Worm (Caenorhabditis elegans): ENCODE results near the gene T05C12.9.

Gene T05C12.9

ce11 chrII:8223422-8223821, 30.4 kb upstream of the T05C12.9 start:
- peak; percentile 33; the same call in 1 of the 2 replicates for TF ChIP-seq aptf-3 (GFP tag; IDR thresholded peaks at IDR 0.05)
- no peak for TF ChIP-seq aptf-2 (GFP tag; conservative IDR thresholded peaks at IDR 0.05)

- no peak for TF ChIP-seq F55B11.4 (tag; optimal IDR thresholded peaks at IDR 0.05; ENCODE audit: borderline replicate concordance, insufficient read depth)
- TF ChIP-seq mcd-1 (GFP tag; IDR thresholded peaks at IDR 0.05), result no peak
- TF ChIP-seq die-1 (tag; optimal IDR thresholded peaks at IDR 0.05), result no peak
- no peak for TF ChIP-seq nhr-80 (tag; optimal IDR thresholded peaks at IDR 0.05)
- TF ChIP-seq ceh-58 (GFP tag; IDR thresholded peaks at IDR 0.05), result no peak
- no peak for TF ChIP-seq T07F8.4 (tag; optimal IDR thresholded peaks at IDR 0.05)
- TF ChIP-seq Y79H2A.3 (GFP tag; conservative IDR thresholded peaks at IDR 0.05), result no peak
- TF ChIP-seq cebp-1 (GFP tag; IDR thresholded peaks at IDR 0.05), result no peak
- TF ChIP-seq cebp-1 (tag; optimal IDR thresholded peaks at IDR 0.05), result peak; percentile 4
- TF ChIP-seq F57A8.1 (GFP tag; optimal IDR thresholded peaks at IDR 0.05), result no peak
- no peak for TF ChIP-seq ztf-25 (GFP tag; IDR thresholded peaks at IDR 0.05)
- TF ChIP-seq unc-130 (GFP tag; optimal IDR thresholded peaks at IDR 0.05), result no peak
- TF ChIP-seq F37B4.10 (GFP tag; IDR thresholded peaks at IDR 0.05), result no peak
- TF ChIP-seq aptf-3 (GFP tag; IDR thresholded peaks at IDR 0.05), result no peak
- peak; percentile 43 for TF ChIP-seq lin-54 (GFP tag; optimal IDR thresholded peaks at IDR 0.05)
- no peak for TF ChIP-seq madf-10 (tag; optimal IDR thresholded peaks at IDR 0.05)
- no peak for TF ChIP-seq ztf-3 (GFP tag; optimal IDR thresholded peaks at IDR 0.05)
- TF ChIP-seq xnd-1 (tag; optimal IDR thresholded peaks at IDR 0.05), result peak; percentile 79
- TF ChIP-seq bed-2 (GFP tag; IDR thresholded peaks at IDR 0.05), result no peak
- peak; percentile 83 for TF ChIP-seq madf-8 (GFP tag; conservative IDR thresholded peaks at IDR 0.05)
- TF ChIP-seq hmg-1.2 (GFP tag; IDR thresholded peaks at IDR 0.05), result peak; percentile 7; the same call in 1 of the 2 replicates
- TF ChIP-seq ceh-79 (tag; optimal IDR thresholded peaks at IDR 0.05), result no peak
- TF ChIP-seq B0261.1 (tag; optimal IDR thresholded peaks at IDR 0.05), result no peak
- peak; percentile 42 for TF ChIP-seq hrde-1 (tag; optimal IDR thresholded peaks at IDR 0.05; ENCODE audit: borderline replicate concordance)
- 0 out of 2 replicates have a peak, but pooled peaks have one; percentile 4 for TF ChIP-seq Y95B8A.8 (GFP tag; IDR thresholded peaks at IDR 0.05)
- no peak for TF ChIP-seq lin-35 (GFP tag; optimal IDR thresholded peaks at IDR 0.05)
- no peak for TF ChIP-seq T26A5.8 (tag; optimal IDR thresholded peaks at IDR 0.05)
- no peak for TF ChIP-seq mxl-1 (tag; optimal IDR thresholded peaks at IDR 0.05)
- no peak for TF ChIP-seq hlh-12 (tag; optimal IDR thresholded peaks at IDR 0.05)
- TF ChIP-seq zim-3 (tag; optimal IDR thresholded peaks at IDR 0.05), result no peak
- TF ChIP-seq snpc-1.1 (tag; optimal IDR thresholded peaks at IDR 0.05; ENCODE audit: insufficient read depth), result no peak
- TF ChIP-seq tbx-9 (tag; optimal IDR thresholded peaks at IDR 0.05; ENCODE audit: borderline replicate concordance), result no peak
- TF ChIP-seq F49E8.2 (tag; optimal IDR thresholded peaks at IDR 0.05; ENCODE audit: insufficient read depth), result no peak
- no peak for TF ChIP-seq nfyb-1 (GFP tag; IDR thresholded peaks at IDR 0.05)
- no peak for TF ChIP-seq ztf-26 (tag; optimal IDR thresholded peaks at IDR 0.05)
- no peak for TF ChIP-seq lin-26 (GFP tag; IDR thresholded peaks at IDR 0.05)
- peak; percentile 5 for TF ChIP-seq F23B12.7 (tag; optimal IDR thresholded peaks at IDR 0.05; ENCODE audit: insufficient read depth)
- no peak for TF ChIP-seq F57C9.4 (tag; optimal IDR thresholded peaks at IDR 0.05)
- no peak for TF ChIP-seq tbp1 (GFP tag; optimal IDR thresholded peaks at IDR 0.05)
- TF ChIP-seq attf-6 (GFP tag; IDR thresholded peaks at IDR 0.05), result no peak
- no peak for TF ChIP-seq ets-4 (GFP tag; optimal IDR thresholded peaks at IDR 0.05)
- no peak for TF ChIP-seq pbrm-1 (GFP tag; IDR thresholded peaks at IDR 0.05)
- no peak for TF ChIP-seq ztf-28 (GFP tag; IDR thresholded peaks at IDR 0.05)
- no peak for TF ChIP-seq Y53F4B.3 (GFP tag; IDR thresholded peaks at IDR 0.05)
- 0 out of 2 replicates have a peak, but pooled peaks have one; percentile 14 for TF ChIP-seq ceh-91 (GFP tag; IDR thresholded peaks at IDR 0.05)
Observed at ce11 chrII:8222309-8223065, 29.5 kb upstream of the T05C12.9 start, which contains the start of gene dab-1. Gene dab-1, plus strand, starts transcription at chrII:8222386.

Data from whole organism, young adult.